Worm (Caenorhabditis elegans) whole organism, young adult: ENCODE measurements around the gene T05G5.4.

Experiments used
- B0261.1 ChIP-seq: sonication (generic microtip); optimal IDR thresholded peaks from 2 replicates; lab custom pipeline; 2016; ENCODE audit warnings: mild to moderate bottlenecking, missing genetic modification characterization, moderate library complexity, missing compliant biosample characterization
- C06A6.2 ChIP-seq: fragments of 200-800 bp; sonication (Bioruptor generic); conservative IDR thresholded peaks from 2 replicates; pipeline ENCODE4 v1.3.6; 2022; ENCODE audit warnings: missing genetic modification characterization, missing compliant biosample characterization
- T07F8.4 ChIP-seq: sonication (generic microtip); optimal IDR thresholded peaks from 2 replicates; lab custom pipeline; 2016; ENCODE audit warnings: mild to moderate bottlenecking, missing genetic modification characterization, moderate library complexity, missing compliant biosample characterization
- T26A5.8 ChIP-seq: sonication (generic microtip); optimal IDR thresholded peaks from 2 replicates; lab custom pipeline; 2016; ENCODE audit warnings: missing genetic modification characterization, missing compliant biosample characterization
- ccch-3 ChIP-seq: fragments of 200-800 bp; sonication (Bioruptor generic); optimal IDR thresholded peaks from 2 replicates; lab custom pipeline; 2018; ENCODE audit warnings: mild to moderate bottlenecking, missing genetic modification characterization, missing compliant biosample characterization
- cebp-2 ChIP-seq: fragments of 200-800 bp; sonication (Bioruptor generic); IDR thresholded peaks from 2 replicates; pipeline ENCODE4 v1.3.6; 2022; ENCODE audit warnings: missing genetic modification characterization, missing compliant biosample characterization
- dox-1 ChIP-seq: fragments of 200-800 bp; sonication (Bioruptor generic); IDR thresholded peaks from 2 replicates; pipeline ENCODE4 v1.3.6; 2022; ENCODE audit warnings: missing genetic modification reagents, missing genetic modification characterization, missing compliant biosample characterization
- fkh-3 ChIP-seq: sonication (generic microtip); optimal IDR thresholded peaks from 2 replicates; lab custom pipeline; 2016; ENCODE audit warnings: mild to moderate bottlenecking, missing genetic modification characterization, missing compliant biosample characterization
- madf-3 ChIP-seq: fragments of 200-800 bp; sonication (Bioruptor generic); IDR thresholded peaks from 2 replicates; pipeline ENCODE4 v1.3.6; 2022; ENCODE audit warnings: missing genetic modification reagents, missing genetic modification characterization, missing compliant biosample characterization
- nfya-1 ChIP-seq: sonication (generic microtip); optimal IDR thresholded peaks from 2 replicates; lab custom pipeline; 2017; ENCODE audit warnings: antibody characterized with exemption, missing compliant biosample characterization, missing genetic modification characterization, borderline replicate concordance; ENCODE audit not compliant: insufficient read depth
- sea-2 ChIP-seq: fragments of 200-800 bp; sonication (Bioruptor generic); IDR thresholded peaks from 2 replicates; pipeline ENCODE4 v1.3.6; 2022; ENCODE audit warnings: missing genetic modification characterization, missing compliant biosample characterization
- snpc-4 ChIP-seq, 5 experiments: fragments of 150-350 bp in 1 of 5; sonication (generic microtip) in 4 of 5; optimal IDR thresholded peaks; 2 replicates each; lab custom pipeline; 2014 to 2018; ENCODE audit warnings: missing genetic modification characterization in 5 of 5, missing biosample characterization in 3 of 5, antibody characterized with exemption in 2 of 5, mild to moderate bottlenecking in 2 of 5, missing compliant biosample characterization in 2 of 5, missing genotype in 2 of 5, moderate library complexity in 2 of 5, missing genetic modification reagents in 1 of 5
- zim-3 ChIP-seq: sonication (generic microtip); optimal IDR thresholded peaks from 2 replicates; lab custom pipeline; 2017; ENCODE audit warnings: mild to moderate bottlenecking, missing genetic modification characterization, moderate library complexity, missing compliant biosample characterization

ce11 chrIII:9705157-9705905, 43.4 kb upstream of the T05G5.4 start:
- TF ChIP-seq T07F8.4 (tag; lab: Kevin White, UChicago) (no peak), C06A6.2 (GFP tag; lab: Robert Waterston, UW) (no peak), snpc-4 (GFP tag; optimal IDR thresholded peaks at IDR 0.05; lab: Kevin White, UChicago) (no peak), snpc-4 (tag; optimal IDR thresholded peaks at IDR 0.05; lab: Kevin White, UChicago) (no peak), nfya-1 (tag; lab: Kevin White, UChicago) (no peak), B0261.1 (tag; lab: Kevin White, UChicago) (no peak), madf-3 (GFP tag; lab: Robert Waterston, UW) (no peak), sea-2 (no peak), ccch-3 (GFP tag; lab: Kevin White, UChicago) (no peak), fkh-3 (no peak), cebp-2 (GFP tag; lab: Robert Waterston, UW) (no peak), zim-3 (no peak), dox-1 (GFP tag; lab: Robert Waterston, UW) (no peak), T26A5.8 (tag; lab: Kevin White, UChicago) (no peak)
